Fruit fly (Drosophila melanogaster) whole organism, embryonic: ENCODE data around the gene CG8136.
A peak's percentile ranks its signal among the peaks of the same experiment; 100 is the strongest.

Experiments used
- B-H2 ChIP-seq: fragments of 200-800 bp; sonication (Bioruptor generic); optimal IDR thresholded peaks from 2 replicates; lab custom pipeline; 2018; ENCODE audit warnings: missing biosample characterization, mild to moderate bottlenecking, missing genetic modification characterization
- CG11695 ChIP-seq: fragments of 200-800 bp; sonication (Bioruptor generic); IDR thresholded peaks from 3 replicates; pipeline ENCODE4 v1.3.6; 2022; ENCODE audit warnings: missing biosample characterization, missing genetic modification characterization
- CG12391 ChIP-seq: fragments of 200-800 bp; sonication (Bioruptor generic); optimal IDR thresholded peaks from 3 replicates; lab custom pipeline; 2018; ENCODE audit warnings: missing biosample characterization, mild to moderate bottlenecking, missing genetic modification characterization, moderate library complexity
- CG14710 ChIP-seq: fragments of 200-800 bp; sonication (Bioruptor generic); optimal IDR thresholded peaks from 3 replicates; lab custom pipeline; 2019; ENCODE audit warnings: missing biosample characterization, mild to moderate bottlenecking, missing genetic modification characterization, moderate library complexity
- CG15073 ChIP-seq: fragments of 200-800 bp; sonication (Bioruptor generic); optimal IDR thresholded peaks from 2 replicates; lab custom pipeline; 2016; ENCODE audit warnings: missing biosample characterization, missing genetic modification characterization
- CG16813 ChIP-seq: fragments of 200-800 bp; sonication (Bioruptor generic); IDR thresholded peaks from 3 replicates; pipeline ENCODE4 v1.3.6; 2022; ENCODE audit warnings: missing biosample characterization, missing genetic modification characterization; ENCODE audit not compliant: partially characterized antibody
- CG16815 ChIP-seq: fragments of 200-800 bp; sonication (Bioruptor generic); optimal IDR thresholded peaks from 3 replicates; lab custom pipeline; 2017; ENCODE audit warnings: missing biosample characterization, mild to moderate bottlenecking, missing genetic modification characterization
- CG17186 ChIP-seq: fragments of 200-800 bp; sonication (Bioruptor generic); optimal IDR thresholded peaks from 3 replicates; lab custom pipeline; 2017; ENCODE audit warnings: missing biosample characterization, missing genetic modification reagents, missing genetic modification characterization
- CG17568 ChIP-seq: fragments of 200-800 bp; sonication (Bioruptor generic); optimal IDR thresholded peaks from 2 replicates; lab custom pipeline; 2018; ENCODE audit warnings: missing biosample characterization, mild to moderate bottlenecking, missing genetic modification characterization, moderate library complexity
- CG18011 ChIP-seq: fragments of 200-800 bp; sonication (Bioruptor generic); optimal IDR thresholded peaks from 2 replicates; lab custom pipeline; 2017; ENCODE audit warnings: missing biosample characterization, missing genetic modification characterization, mild to moderate bottlenecking, moderate library complexity, missing genotype
- CG2712 ChIP-seq: fragments of 200-800 bp; optimal IDR thresholded peaks from 3 replicates; lab custom pipeline; 2019; ENCODE audit warnings: missing biosample characterization, mild to moderate bottlenecking, missing genetic modification characterization, moderate library complexity
- CG3163 ChIP-seq: fragments of 200-800 bp; sonication (Bioruptor generic); optimal IDR thresholded peaks from 3 replicates; lab custom pipeline; 2016; ENCODE audit warnings: missing biosample characterization, missing genetic modification characterization
- CG3838 ChIP-seq: fragments of 200-800 bp; sonication (Bioruptor generic); optimal IDR thresholded peaks from 3 replicates; lab custom pipeline; 2016; ENCODE audit warnings: missing biosample characterization, missing genetic modification characterization
- CG3995 ChIP-seq: fragments of 200-800 bp; sonication (Bioruptor generic); optimal IDR thresholded peaks from 3 replicates; lab custom pipeline; 2016; ENCODE audit warnings: missing biosample characterization, missing genetic modification characterization
- CG4282 ChIP-seq: fragments of 200-800 bp; sonication (Bioruptor generic); optimal IDR thresholded peaks from 2 replicates; lab custom pipeline; 2016; ENCODE audit warnings: missing biosample characterization, missing genetic modification characterization
- CG4404 ChIP-seq: fragments of 200-800 bp; sonication (Bioruptor generic); IDR thresholded peaks from 2 replicates; pipeline ENCODE4 v1.3.6; 2022; ENCODE audit warnings: missing biosample characterization, missing genetic modification characterization
- CG6254 ChIP-seq: fragments of 200-800 bp; sonication (Bioruptor generic); optimal IDR thresholded peaks from 3 replicates; lab custom pipeline; 2017; ENCODE audit warnings: mild to moderate bottlenecking, missing biosample characterization, missing genetic modification reagents, missing genetic modification characterization
- CG9932 ChIP-seq: fragments of 200-800 bp; sonication (Bioruptor generic); IDR thresholded peaks from 2 replicates; pipeline ENCODE4 v1.3.6; 2022; ENCODE audit warnings: missing biosample characterization, missing genetic modification characterization
- CkIIα-i1 ChIP-seq: fragments of 200-800 bp; sonication (Bioruptor generic); IDR thresholded peaks from 2 replicates; pipeline ENCODE4 v1.3.6; 2022; ENCODE audit warnings: missing biosample characterization, missing genetic modification characterization
- Dad ChIP-seq: fragments of 200-800 bp; sonication (Bioruptor generic); optimal IDR thresholded peaks from 3 replicates; lab custom pipeline; 2016; ENCODE audit warnings: missing biosample characterization, missing genetic modification characterization
- Deaf1 ChIP-seq: fragments of 200-800 bp; optimal IDR thresholded peaks from 3 replicates; lab custom pipeline; 2019; ENCODE audit warnings: missing biosample characterization, mild to moderate bottlenecking, missing genetic modification characterization, moderate library complexity
- Elba2 ChIP-seq: fragments of 200-800 bp; sonication (Bioruptor generic); optimal IDR thresholded peaks from 3 replicates; lab custom pipeline; 2016; ENCODE audit warnings: missing biosample characterization, missing genetic modification characterization
- HLH54F ChIP-seq: fragments of 200-800 bp; sonication (Bioruptor generic); optimal IDR thresholded peaks from 3 replicates; lab custom pipeline; 2016; ENCODE audit warnings: missing biosample characterization, missing genetic modification characterization
- Hey ChIP-seq: fragments of 200-800 bp; sonication (Bioruptor generic); optimal IDR thresholded peaks from 3 replicates; lab custom pipeline; 2018; ENCODE audit warnings: missing biosample characterization, mild to moderate bottlenecking, missing genetic modification characterization
- Hr51 ChIP-seq, 2 experiments: fragments of 200-800 bp; sonication (Bioruptor generic); optimal IDR thresholded peaks; 2 replicates in 1 of 2; 3 replicates in 1 of 2; lab custom pipeline; 2016 to 2018; ENCODE audit warnings: missing biosample characterization in 2 of 2, missing genetic modification characterization in 2 of 2, mild to moderate bottlenecking in 1 of 2, moderate library complexity in 1 of 2
- Kr ChIP-seq: fragments of 200-800 bp; sonication (Bioruptor generic); optimal IDR thresholded peaks from 2 replicates; lab custom pipeline; 2017; ENCODE audit warnings: missing biosample characterization, mild to moderate bottlenecking, missing genetic modification characterization
- Nf-YC ChIP-seq: fragments of 200-800 bp; optimal IDR thresholded peaks from 3 replicates; lab custom pipeline; 2019; ENCODE audit warnings: missing biosample characterization, mild to moderate bottlenecking, missing genetic modification characterization, moderate library complexity
- Ssrp ChIP-seq: fragments of 200-800 bp; sonication (Bioruptor generic); optimal IDR thresholded peaks from 2 replicates; lab custom pipeline; 2018; ENCODE audit warnings: missing biosample characterization, mild to moderate bottlenecking, missing genetic modification characterization, moderate library complexity
- Xbp1 ChIP-seq: fragments of 200-800 bp; sonication (Bioruptor generic); optimal IDR thresholded peaks from 3 replicates; lab custom pipeline; 2016; ENCODE audit warnings: missing biosample characterization, mild to moderate bottlenecking, missing genetic modification characterization
- bowl ChIP-seq: fragments of 200-800 bp; sonication (Bioruptor generic); IDR thresholded peaks from 2 replicates; pipeline ENCODE4 v1.3.6; 2022; ENCODE audit warnings: missing biosample characterization, missing genetic modification characterization
- br ChIP-seq: fragments of >200 bp; optimal IDR thresholded peaks from 2 replicates; lab custom pipeline; 2017
- chn ChIP-seq: fragments of 200-800 bp; sonication (Bioruptor generic); optimal IDR thresholded peaks from 2 replicates; lab custom pipeline; 2016; ENCODE audit warnings: missing biosample characterization, missing genetic modification characterization
- crol ChIP-seq: fragments of 200-800 bp; sonication (Bioruptor generic); IDR thresholded peaks from 2 replicates; pipeline ENCODE4 v1.3.6; 2022; ENCODE audit warnings: missing biosample characterization, missing genetic modification characterization
- dimm ChIP-seq: fragments of 200-800 bp; sonication (Bioruptor generic); IDR thresholded peaks from 2 replicates; pipeline ENCODE4 v1.3.6; 2022; ENCODE audit warnings: missing biosample characterization, missing genetic modification characterization
- nom ChIP-seq: fragments of 200-800 bp; sonication (Bioruptor generic); optimal IDR thresholded peaks from 2 replicates; lab custom pipeline; 2017; ENCODE audit warnings: missing biosample characterization, missing genetic modification characterization, mild to moderate bottlenecking, moderate library complexity, missing genetic modification reagents
- p53 ChIP-seq: fragments of 200-800 bp; sonication (Bioruptor generic); optimal IDR thresholded peaks from 2 replicates; lab custom pipeline; 2016; ENCODE audit warnings: missing biosample characterization, missing genetic modification characterization
- peb ChIP-seq: fragments of 200-800 bp; sonication (Bioruptor generic); IDR thresholded peaks from 2 replicates; pipeline ENCODE4 v1.3.6; 2022; ENCODE audit warnings: missing biosample characterization, missing genetic modification characterization
- pho ChIP-seq: fragments of 200-800 bp; sonication (Bioruptor generic); optimal IDR thresholded peaks from 2 replicates; lab custom pipeline; 2016; ENCODE audit warnings: missing biosample characterization, missing genetic modification characterization
- sna ChIP-seq: fragments of 200-800 bp; sonication (Bioruptor generic); IDR thresholded peaks from 2 replicates; pipeline ENCODE4 v1.3.6; 2022; ENCODE audit warnings: missing biosample characterization, missing genetic modification characterization; ENCODE audit not compliant: partially characterized antibody
- tll ChIP-seq, 2 experiments: fragments of 200-800 bp in 1 of 2; fragments of >200 bp in 1 of 2; sonication (Bioruptor generic) in 1 of 2; optimal IDR thresholded peaks; 2 replicates each; lab custom pipeline; 2017 to 2019; ENCODE audit warnings: missing biosample characterization in 2 of 2, missing genetic modification characterization in 2 of 2, mild to moderate bottlenecking in 1 of 2, moderate library complexity in 1 of 2
- tna ChIP-seq: fragments of 200-800 bp; sonication (Bioruptor generic); IDR thresholded peaks from 2 replicates; pipeline ENCODE4 v1.3.6; 2022; ENCODE audit warnings: missing biosample characterization, missing genetic modification characterization; ENCODE audit not compliant: partially characterized antibody
- vvl ChIP-seq: fragments of 200-800 bp; sonication (Bioruptor generic); IDR thresholded peaks from 2 replicates; pipeline ENCODE4 v1.3.6; 2022; ENCODE audit warnings: missing biosample characterization, missing genetic modification characterization

Gene CG8136

DNA sequence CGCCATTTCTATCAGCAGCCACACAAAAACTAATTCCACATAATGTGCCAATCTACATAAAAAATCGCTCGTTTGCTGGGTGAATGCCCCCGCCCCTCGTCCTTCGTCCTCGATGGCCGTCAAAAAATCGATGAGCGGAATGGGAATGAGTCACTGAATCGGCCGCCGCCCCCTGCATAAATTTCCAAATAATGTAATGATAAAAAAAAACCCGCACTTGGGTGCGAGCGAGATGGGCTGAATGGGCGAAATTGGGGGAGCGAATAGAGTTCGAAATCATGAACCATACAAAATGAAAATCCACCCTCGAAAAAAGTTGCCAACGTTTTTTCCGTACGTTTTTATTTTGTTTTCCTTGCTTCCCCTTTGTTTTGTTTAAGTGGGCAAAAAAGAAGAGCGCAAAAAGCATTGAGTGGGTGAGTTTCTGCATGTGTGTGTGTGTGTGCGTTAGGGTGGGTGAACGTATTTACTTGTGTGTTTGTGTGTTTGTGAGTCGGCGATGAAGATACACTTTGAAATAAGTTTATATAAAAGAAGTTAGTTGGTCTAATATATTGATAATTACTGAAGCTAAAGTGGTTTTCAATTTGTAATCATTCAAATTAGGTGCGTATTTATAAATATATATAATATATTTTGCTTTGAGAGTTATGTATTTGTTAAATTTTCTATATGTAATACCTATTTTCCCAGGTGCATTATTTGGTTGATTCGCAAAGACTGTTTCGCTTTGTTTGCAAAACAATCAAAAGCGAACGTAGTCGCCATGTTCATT lies 15.7 kb upstream of the CG8136 start (continued):
- TF ChIP-seq Nf-YC (tag; lab: Kevin White, UChicago) (peak; percentile 91), CG15073 (GFP tag; lab: Kevin White, UChicago) (no peak), chn (GFP tag; lab: Kevin White, UChicago) (no peak), peb (GFP tag; lab: Robert Waterston, UW) (no peak), CG3838 (GFP tag; lab: Kevin White, UChicago) (no peak), CG11695 (GFP tag; lab: Robert Waterston, UW) (no peak), CG12391 (peak; percentile 1), CkIIα-i1 (no peak), CG18011 (GFP tag; lab: Kevin White, UChicago) (no peak), pho (GFP tag; lab: Kevin White, UChicago) (no peak), Elba2 (GFP tag; lab: Kevin White, UChicago) (no peak), nom (GFP tag; lab: Kevin White, UChicago) (peak; percentile 71), CG14710 (tag; lab: Kevin White, UChicago) (no peak), p53 (no peak), br (lab: Kevin White, UChicago) (no peak), vvl (GFP tag; lab: Robert Waterston, UW) (no peak), Hr51 (GFP tag; optimal IDR thresholded peaks at IDR 0.05; lab: Kevin White, UChicago) (no peak), Kr (GFP tag; lab: Kevin White, UChicago) (no peak), CG4282 (GFP tag; lab: Kevin White, UChicago) (no peak), Ssrp (tag; lab: Kevin White, UChicago) (no peak), CG9932 (GFP tag; lab: Robert Waterston, UW) (no peak), dimm (no peak), tll (GFP tag; optimal IDR thresholded peaks at IDR 0.05; lab: Kevin White, UChicago) (no peak), Xbp1 (no peak), CG16815 (GFP tag; lab: Kevin White, UChicago) (no peak), CG6254 (GFP tag; lab: Kevin White, UChicago) (no peak), Deaf1 (tag; lab: Kevin White, UChicago) (no peak), CG16813 (GFP tag; lab: Robert Waterston, UW) (no peak), Dad (GFP tag; lab: Kevin White, UChicago) (no peak), bowl (GFP tag; lab: Robert Waterston, UW) (no peak), B-H2 (GFP tag; lab: Kevin White, UChicago) (no peak), CG17568 (no peak), Hey (tag; lab: Kevin White, UChicago) (no peak), CG17186 (no peak), sna (GFP tag; lab: Robert Waterston, UW) (no peak), CG3163 (GFP tag; lab: Kevin White, UChicago) (no peak), crol (GFP tag; lab: Robert Waterston, UW) (0 out of 2 replicates have a peak, but pooled peaks have one; percentile 24), CG4404 (GFP tag; lab: Robert Waterston, UW) (no peak), CG3995 (GFP tag; lab: Kevin White, UChicago) (no peak), tna (GFP tag; lab: Robert Waterston, UW) (no peak), CG2712 (tag; lab: Kevin White, UChicago) (peak; percentile 16), HLH54F (GFP tag; lab: Kevin White, UChicago) (no peak)
